Fruit fly (Drosophila melanogaster): ENCODE measurements around the gene CG8679.

The CG8679 gene

DNA sequence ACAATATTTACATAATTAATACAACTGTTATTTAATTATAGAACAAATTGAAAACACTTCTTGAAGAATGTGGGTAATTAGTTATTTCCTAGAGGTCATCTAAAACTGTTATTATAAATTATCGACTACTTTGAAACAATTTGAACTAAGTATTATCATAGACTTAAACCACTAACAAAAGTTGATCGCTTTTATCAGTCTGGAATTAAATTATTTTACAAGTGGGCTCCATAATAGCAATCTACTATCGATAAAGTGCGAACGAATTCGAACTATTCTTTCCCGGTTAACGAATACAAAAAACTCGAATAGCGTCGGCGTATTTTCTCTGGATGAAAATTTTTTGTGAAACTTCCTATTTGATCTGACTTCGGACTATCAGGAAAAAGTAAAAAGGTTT, 18.3 kb upstream of the CG8679 start, which contains the start of gene CG31626:
Gene CG31626 (minus strand): TSS at position 101 of the 400 bp plus-strand sequence.
- TF ChIP-seq Sry-β (GFP tag; optimal IDR thresholded peaks at IDR 0.05) (no peak), CG31224 (GFP tag; IDR thresholded peaks at IDR 0.05) (no peak), yki (optimal IDR thresholded peaks at IDR 0.05) (no peak), gem (tag; optimal IDR thresholded peaks at IDR 0.05) (no peak), slp2 (GFP tag; optimal IDR thresholded peaks at IDR 0.05) (no peak), CG7839 (tag; optimal IDR thresholded peaks at IDR 0.05) (no peak), CG11456 (GFP tag; IDR thresholded peaks at IDR 0.05) (no peak), CG2875 (GFP tag; optimal IDR thresholded peaks at IDR 0.05) (no peak), CG10431 (GFP tag; optimal IDR thresholded peaks at IDR 0.05) (no peak), sqz (GFP tag; optimal IDR thresholded peaks at IDR 0.05) (no peak), Ptx1 (GFP tag; IDR thresholded peaks at IDR 0.05) (no peak), CG3065 (GFP tag; optimal IDR thresholded peaks at IDR 0.05) (no peak), B-H1 (GFP tag; IDR thresholded peaks at IDR 0.05) (no peak), crc (GFP tag; optimal IDR thresholded peaks at IDR 0.05) (no peak), CG14441 (GFP tag; IDR thresholded peaks at IDR 0.05) (no peak), CG7556 (GFP tag; optimal IDR thresholded peaks at IDR 0.05) (no peak), ken (GFP tag; IDR thresholded peaks at IDR 0.05) (no peak)

DNA sequence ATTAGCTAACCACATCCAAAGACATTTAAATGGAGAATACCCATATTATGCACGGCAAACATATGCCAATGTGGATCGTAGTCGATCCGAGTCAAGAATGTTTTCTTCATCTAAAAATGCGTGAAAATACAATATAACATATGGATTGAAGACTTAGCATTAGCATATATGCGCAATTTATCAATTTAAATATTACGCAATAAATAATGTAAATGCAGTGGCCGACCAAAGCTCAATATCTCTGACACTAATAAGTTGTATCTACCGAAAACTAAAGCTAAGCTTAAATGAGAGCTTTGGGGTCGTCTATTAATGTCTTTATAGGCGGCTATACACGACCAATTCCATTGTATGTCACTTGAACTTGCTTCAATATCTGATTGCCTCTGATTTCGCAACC, 17.1 kb upstream of the CG8679 start:
- peak; percentile 12 for TF ChIP-seq Vsx1 (GFP tag; optimal IDR thresholded peaks at IDR 0.05)
- peak; percentile 41 for TF ChIP-seq CG15269 (tag; optimal IDR thresholded peaks at IDR 0.05)
- TF ChIP-seq Hr78 (GFP tag; optimal IDR thresholded peaks at IDR 0.05) = peak in 1 of 2 experiments; percentile 51
- TF ChIP-seq Dad (GFP tag; optimal IDR thresholded peaks at IDR 0.05) = no peak
- TF ChIP-seq dmrt11E (tag; optimal IDR thresholded peaks at IDR 0.05) = no peak
- TF ChIP-seq CG4820 (GFP tag; optimal IDR thresholded peaks at IDR 0.05) = no peak
- TF ChIP-seq CG3281 (GFP tag; optimal IDR thresholded peaks at IDR 0.05) = no peak
- 0 out of 2 replicates have a peak, but pooled peaks have one; percentile 6 for TF ChIP-seq Rfx (GFP tag; IDR thresholded peaks at IDR 0.05)
- no peak for TF ChIP-seq sd (tag; optimal IDR thresholded peaks at IDR 0.05)
- peak; percentile 52 for TF ChIP-seq Med (GFP tag)
- no peak for TF ChIP-seq CHES-1-like (GFP tag; optimal IDR thresholded peaks at IDR 0.05)
- TF ChIP-seq oc (tag; optimal IDR thresholded peaks at IDR 0.05) = no peak
- TF ChIP-seq CG18011 (GFP tag; optimal IDR thresholded peaks at IDR 0.05) = peak; percentile 93
- TF ChIP-seq CG4328 (GFP tag; optimal IDR thresholded peaks at IDR 0.05) = peak; percentile 15
- TF ChIP-seq chinmo (GFP tag; IDR thresholded peaks at IDR 0.05; ENCODE audit: partially characterized antibody) = peak; percentile 64; the same call in 1 of the 4 replicates
- peak; percentile 24 for TF ChIP-seq CG13894 (tag; optimal IDR thresholded peaks at IDR 0.05)
- TF ChIP-seq CG13624 (GFP tag; optimal IDR thresholded peaks at IDR 0.05) = peak; percentile 7
- TF ChIP-seq Pdp1 (GFP tag; optimal IDR thresholded peaks at IDR 0.05) = peak in 1 of 2 experiments; percentile 87
- peak; percentile 81 for TF ChIP-seq vvl (GFP tag; IDR thresholded peaks at IDR 0.05)
- no peak for TF ChIP-seq CG1602 (GFP tag; optimal IDR thresholded peaks at IDR 0.05)
- TF ChIP-seq Dbx (GFP tag; IDR thresholded peaks at IDR 0.05) = no peak
- TF ChIP-seq CG7839 (tag; optimal IDR thresholded peaks at IDR 0.05) = no peak
- no peak for TF ChIP-seq CG32532 (GFP tag; IDR thresholded peaks at IDR 0.05)
- TF ChIP-seq Spps (tag; optimal IDR thresholded peaks at IDR 0.05) = no peak

Data from whole organism, embryonic.